Worm (Caenorhabditis elegans) whole organism, L4 larva: ENCODE measurements around the gene met-2.
A peak's percentile ranks its signal among the peaks of the same experiment; 100 is the strongest.

Experiments
- F26F4.8 ChIP-seq: fragments of 200-800 bp; sonication (Bioruptor generic); conservative IDR thresholded peaks from 2 replicates; pipeline ENCODE4 v1.3.6; 2022; ENCODE audit warnings: missing genetic modification characterization, missing compliant biosample characterization
- T26A8.4 ChIP-seq: fragments of 200-800 bp; sonication (Bioruptor generic); IDR thresholded peaks from 2 replicates; pipeline ENCODE4 v1.3.6; 2022; ENCODE audit warnings: missing genetic modification characterization, missing compliant biosample characterization
- Y48G9A.11 ChIP-seq: fragments of 200-800 bp; sonication (Bioruptor generic); IDR thresholded peaks from 2 replicates; pipeline ENCODE4 v1.3.6; 2022; ENCODE audit warnings: missing genetic modification reagents, missing genetic modification characterization, missing compliant biosample characterization
- Y5F2A.4 ChIP-seq: fragments of 200-800 bp; sonication (Bioruptor generic); optimal IDR thresholded peaks from 2 replicates; lab custom pipeline; 2018; ENCODE audit warnings: mild to moderate bottlenecking, missing genetic modification characterization, missing compliant biosample characterization
- ZK546.5 ChIP-seq, 2 experiments: sonication (generic microtip); optimal IDR thresholded peaks; 2 replicates each; lab custom pipeline; 2017; ENCODE audit warnings: missing biosample characterization in 2 of 2, missing genetic modification characterization in 2 of 2
- arid-1 ChIP-seq: fragments of 200-800 bp; sonication (Bioruptor generic); conservative IDR thresholded peaks from 2 replicates; pipeline ENCODE4 v1.3.6; 2022; ENCODE audit warnings: missing genetic modification reagents, missing genetic modification characterization, missing compliant biosample characterization
- attf-4 ChIP-seq: sonication (generic microtip); optimal IDR thresholded peaks from 3 replicates; lab custom pipeline; 2017; ENCODE audit warnings: missing biosample characterization, missing genetic modification characterization
- ceh-20 ChIP-seq: fragments of 200-800 bp; sonication (Bioruptor generic); IDR thresholded peaks from 2 replicates; pipeline ENCODE4 v1.3.6; 2022; ENCODE audit warnings: missing genetic modification reagents, missing genetic modification characterization, missing compliant biosample characterization
- ceh-28 ChIP-seq: fragments of 150-350 bp; optimal IDR thresholded peaks from 2 replicates; lab custom pipeline; 2014; ENCODE audit warnings: missing biosample characterization, missing genetic modification reagents, missing genetic modification characterization
- ceh-32 ChIP-seq: sonication (generic microtip); optimal IDR thresholded peaks from 2 replicates; lab custom pipeline; 2016; ENCODE audit warnings: mild to moderate bottlenecking, missing genetic modification characterization, missing compliant biosample characterization; ENCODE audit not compliant: poor library complexity
- ceh-82 ChIP-seq: sonication (generic microtip); optimal IDR thresholded peaks from 2 replicates; lab custom pipeline; 2017; ENCODE audit warnings: missing biosample characterization, missing genetic modification characterization
- ces-1 ChIP-seq: fragments of 150-350 bp; sonication (generic microtip); optimal IDR thresholded peaks from 4 replicates; lab custom pipeline; 2014; ENCODE audit warnings: missing biosample characterization, missing genetic modification reagents, missing genetic modification characterization
- ctbp-1 ChIP-seq: fragments of 200-800 bp; sonication (Bioruptor generic); IDR thresholded peaks from 2 replicates; pipeline ENCODE4 v1.3.6; 2022; ENCODE audit warnings: missing genetic modification reagents, missing genetic modification characterization, missing compliant biosample characterization
- daf-16 ChIP-seq, 3 experiments: sonication (generic microtip); optimal IDR thresholded peaks; 2 replicates each; lab custom pipeline; 2016 to 2017; ENCODE audit warnings: missing genetic modification characterization in 3 of 3, missing genetic modification reagents in 3 of 3, mild to moderate bottlenecking in 2 of 3, missing compliant biosample characterization in 2 of 3, missing biosample characterization in 1 of 3, moderate library complexity in 1 of 3
- daf-19 ChIP-seq: fragments of 200-800 bp; sonication (Bioruptor generic); conservative IDR thresholded peaks from 2 replicates; pipeline ENCODE4 v1.3.6; 2022; ENCODE audit warnings: missing genetic modification characterization, missing compliant biosample characterization
- dmd-6 ChIP-seq: fragments of 200-800 bp; sonication (Bioruptor generic); IDR thresholded peaks from 2 replicates; pipeline ENCODE4 v1.3.6; 2022; ENCODE audit warnings: missing genetic modification reagents, missing genetic modification characterization, missing compliant biosample characterization
- dmd-8 ChIP-seq: fragments of 200-800 bp; sonication (Bioruptor generic); IDR thresholded peaks from 2 replicates; pipeline ENCODE4 v1.3.6; 2022; ENCODE audit warnings: missing genetic modification characterization, missing compliant biosample characterization
- duxl-1 ChIP-seq: sonication (generic microtip); optimal IDR thresholded peaks from 2 replicates; lab custom pipeline; 2016; ENCODE audit warnings: mild to moderate bottlenecking, missing genetic modification characterization, moderate library complexity, missing compliant biosample characterization; ENCODE audit not compliant: poor library complexity
- dve-1 ChIP-seq: sonication (generic microtip); optimal IDR thresholded peaks from 2 replicates; lab custom pipeline; 2017; ENCODE audit warnings: antibody characterized with exemption, mild to moderate bottlenecking, missing genetic modification characterization, missing compliant biosample characterization; ENCODE audit not compliant: insufficient read depth
- egl-27 ChIP-seq: sonication (generic microtip); optimal IDR thresholded peaks from 3 replicates; lab custom pipeline; 2017; ENCODE audit warnings: missing biosample characterization, missing genetic modification reagents, missing genetic modification characterization
- fkh-10 ChIP-seq: fragments of 150-350 bp; optimal IDR thresholded peaks from 2 replicates; lab custom pipeline; 2014; ENCODE audit warnings: missing biosample characterization, missing genetic modification reagents, missing genetic modification characterization
- fos-1 ChIP-seq: fragments of 150-350 bp; optimal IDR thresholded peaks from 2 replicates; lab custom pipeline; 2014; ENCODE audit warnings: missing biosample characterization, missing genetic modification characterization
- gei-8 ChIP-seq: fragments of 200-800 bp; sonication (Bioruptor generic); optimal IDR thresholded peaks from 2 replicates; lab custom pipeline; 2018; ENCODE audit warnings: mild to moderate bottlenecking, missing genetic modification characterization, missing compliant biosample characterization
- hlh-11 ChIP-seq: fragments of 200-800 bp; sonication (Bioruptor generic); optimal IDR thresholded peaks from 2 replicates; lab custom pipeline; 2018; ENCODE audit warnings: mild to moderate bottlenecking, missing genetic modification characterization, missing compliant biosample characterization
- hmg-1.1 ChIP-seq: fragments of 200-800 bp; sonication (Bioruptor generic); IDR thresholded peaks from 2 replicates; pipeline ENCODE4 v1.3.6; 2022; ENCODE audit warnings: missing genetic modification reagents, missing genetic modification characterization, missing compliant biosample characterization
- lim-7 ChIP-seq: fragments of 200-800 bp; sonication (Bioruptor generic); IDR thresholded peaks from 2 replicates; pipeline ENCODE4 v1.3.6; 2022; ENCODE audit warnings: missing genetic modification characterization, missing compliant biosample characterization
- lin-13 ChIP-seq: fragments of 150-350 bp; optimal IDR thresholded peaks from 2 replicates; lab custom pipeline; 2014; ENCODE audit warnings: missing biosample characterization, missing genetic modification reagents, missing genetic modification characterization
- lin-38 ChIP-seq: fragments of 200-800 bp; sonication (Bioruptor generic); IDR thresholded peaks from 2 replicates; pipeline ENCODE4 v1.3.6; 2022; ENCODE audit warnings: missing genetic modification reagents, missing genetic modification characterization, missing compliant biosample characterization
- lsy-2 ChIP-seq, 2 experiments: fragments of 150-350 bp in 1 of 2; sonication (generic microtip) in 1 of 2; optimal IDR thresholded peaks; 2 replicates each; lab custom pipeline; 2014 to 2017; ENCODE audit warnings: missing biosample characterization in 2 of 2, missing genetic modification characterization in 2 of 2
- madf-5 ChIP-seq, 2 experiments: fragments of 200-800 bp; sonication (Bioruptor generic); IDR thresholded peaks; 2 replicates each; pipeline ENCODE4 v1.3.6; 2022; ENCODE audit warnings: missing compliant biosample characterization in 2 of 2, missing genetic modification characterization in 2 of 2
- madf-9 ChIP-seq: fragments of 200-800 bp; sonication (Bioruptor generic); conservative IDR thresholded peaks from 2 replicates; pipeline ENCODE4 v1.3.6; 2022; ENCODE audit warnings: missing genetic modification reagents, missing genetic modification characterization, missing compliant biosample characterization
- mdt-29 ChIP-seq: fragments of 200-800 bp; sonication (Bioruptor generic); IDR thresholded peaks from 2 replicates; pipeline ENCODE4 v1.3.6; 2022; ENCODE audit warnings: missing genetic modification reagents, missing genetic modification characterization, missing compliant biosample characterization
- mep-1 ChIP-seq: fragments of 150-350 bp; sonication (generic microtip); optimal IDR thresholded peaks from 3 replicates; lab custom pipeline; 2014; ENCODE audit warnings: missing biosample characterization, missing genetic modification characterization
- mes-2 ChIP-seq: sonication (generic microtip); optimal IDR thresholded peaks from 2 replicates; lab custom pipeline; 2016; ENCODE audit warnings: missing genotype, mild to moderate bottlenecking, missing genetic modification characterization, missing compliant biosample characterization; ENCODE audit not compliant: poor library complexity, severe bottlenecking
- nhr-237 ChIP-seq: sonication (generic microtip); optimal IDR thresholded peaks from 2 replicates; lab custom pipeline; 2017; ENCODE audit warnings: missing biosample characterization, missing genetic modification characterization
- nhr-25 ChIP-seq: sonication (generic microtip); optimal IDR thresholded peaks from 2 replicates; lab custom pipeline; 2017; ENCODE audit warnings: missing genetic modification characterization, mild to moderate bottlenecking, missing compliant biosample characterization, antibody characterized with exemption, moderate library complexity, borderline replicate concordance; ENCODE audit not compliant: insufficient read depth
- nhr-28 ChIP-seq: fragments of 150-350 bp; optimal IDR thresholded peaks from 2 replicates; lab custom pipeline; 2014; ENCODE audit warnings: missing biosample characterization, missing genetic modification characterization
- nhr-6 ChIP-seq: fragments of 150-350 bp; optimal IDR thresholded peaks from 2 replicates; lab custom pipeline; 2014; ENCODE audit warnings: missing biosample characterization, missing genetic modification characterization
- nhr-76 ChIP-seq: fragments of 150-350 bp; optimal IDR thresholded peaks from 2 replicates; lab custom pipeline; 2014; ENCODE audit warnings: missing biosample characterization, missing genetic modification characterization
- nhr-77 ChIP-seq: fragments of 150-350 bp; optimal IDR thresholded peaks from 2 replicates; lab custom pipeline; 2014; ENCODE audit warnings: missing biosample characterization, missing genetic modification characterization
- sdz-12 ChIP-seq: fragments of 200-800 bp; sonication (Bioruptor generic); optimal IDR thresholded peaks from 2 replicates; lab custom pipeline; 2018; ENCODE audit warnings: mild to moderate bottlenecking, missing genetic modification characterization, missing compliant biosample characterization
- snpc-1.2 ChIP-seq: fragments of 200-800 bp; sonication (Bioruptor generic); IDR thresholded peaks from 2 replicates; pipeline ENCODE4 v1.3.6; 2022; ENCODE audit warnings: missing genetic modification reagents, missing genetic modification characterization, missing compliant biosample characterization

met-2 gene

DNA sequence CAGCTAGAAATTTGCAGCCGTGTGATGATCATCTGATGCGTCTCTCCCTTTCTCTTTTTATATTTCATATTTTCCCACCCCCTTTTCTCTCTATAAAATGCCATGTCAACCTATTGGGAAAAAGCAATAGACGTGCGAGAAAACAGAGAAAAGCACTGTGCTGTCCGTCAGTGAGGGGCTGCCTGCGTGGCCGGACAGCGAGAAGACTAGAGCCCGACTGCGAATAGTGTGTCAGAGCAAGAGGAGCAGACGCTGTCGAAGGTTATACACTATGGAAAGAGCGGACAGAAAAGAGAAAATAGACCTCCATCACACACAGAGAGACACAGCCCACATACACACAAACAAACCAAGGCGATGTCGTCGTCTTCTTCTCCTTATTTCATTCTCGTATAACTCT, 50.0 kb downstream of the met-2 start (continued):
- TF ChIP-seq madf-9 (no peak), ceh-20 (0 out of 2 replicates have a peak, but pooled peaks have one; percentile 9), attf-4 (no peak), daf-16 (GFP tag; optimal IDR thresholded peaks at IDR 0.05; lab: Kevin White, UChicago) (peak in 1 of 2 experiments; percentile 66), daf-16 (tag; optimal IDR thresholded peaks at IDR 0.05; lab: Kevin White, UChicago) (peak; percentile 90), lim-7 (GFP tag; lab: Robert Waterston, UW) (peak; percentile 49; the same call in 1 of the 2 replicates), dmd-6 (GFP tag; lab: Robert Waterston, UW) (peak; percentile 68), T26A8.4 (peak; percentile 64), hmg-1.1 (GFP tag; lab: Robert Waterston, UW) (peak; percentile 71; the same call in 1 of the 2 replicates)

DNA sequence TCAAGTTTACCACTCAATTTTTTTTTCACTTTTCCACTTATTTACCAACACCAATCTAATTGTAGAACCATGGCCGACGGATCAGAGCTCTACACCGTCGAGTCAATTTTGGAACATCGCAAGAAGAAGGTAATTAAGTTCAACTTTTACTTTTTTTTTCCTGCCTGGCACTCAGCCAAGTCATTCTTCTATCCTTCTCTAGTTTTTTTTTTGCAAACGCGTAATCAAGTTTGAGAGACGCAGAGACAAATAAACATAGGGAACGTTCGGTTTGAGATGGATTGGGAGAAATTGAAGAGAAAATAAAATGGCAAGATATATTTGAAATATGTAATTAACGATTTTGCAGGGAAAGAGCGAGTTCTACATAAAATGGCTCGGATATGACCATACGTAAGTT, 51.2 kb downstream of the met-2 start, which contains the start of gene cec-1:
Gene cec-1 (plus strand): TSS at position 63 of the 400 bp plus-strand sequence.
- peak; percentile 10 for TF ChIP-seq mep-1 (tag; lab: Kevin White, UChicago)
- TF ChIP-seq dmd-8 (GFP tag; lab: Robert Waterston, UW) = no peak
- TF ChIP-seq dve-1 = peak; percentile 44
- TF ChIP-seq daf-19 (GFP tag; lab: Robert Waterston, UW) = no peak
- peak; percentile 30 for TF ChIP-seq nhr-28
- TF ChIP-seq hlh-11 (tag; lab: Kevin White, UChicago) = peak; percentile 8
- TF ChIP-seq ces-1 (GFP tag; lab: Kevin White, UChicago) = peak; percentile 57
- peak; percentile 12 for TF ChIP-seq mes-2 (tag; lab: Kevin White, UChicago)
- peak in 1 of 2 experiments; percentile 52 for TF ChIP-seq lsy-2 (tag; optimal IDR thresholded peaks at IDR 0.05; lab: Kevin White, UChicago)

DNA sequence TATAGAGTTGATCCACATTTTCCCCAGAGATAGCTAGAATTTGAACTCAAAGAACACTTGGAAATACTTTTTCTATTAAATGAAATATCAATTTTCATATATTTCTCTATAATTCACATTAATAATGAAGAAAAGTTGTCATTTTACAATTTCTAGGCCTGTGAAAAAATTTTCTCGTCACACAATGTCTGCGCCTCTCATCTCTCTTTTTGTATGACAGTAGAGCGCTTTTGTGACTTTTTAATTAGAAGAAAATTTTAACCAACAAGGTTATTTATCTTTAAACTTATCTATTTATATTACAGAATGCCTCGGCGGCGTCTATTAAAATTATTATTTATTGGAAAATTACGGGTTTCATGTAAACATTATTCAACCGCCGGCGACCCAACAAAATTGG, 53.9 kb downstream of the met-2 start, which contains the start of gene ZK1236.1:
Gene ZK1236.1 (plus strand): TSS at position 263 of the 400 bp plus-strand sequence.
- TF ChIP-seq madf-5 (GFP tag; IDR thresholded peaks at IDR 0.05; lab: Robert Waterston, UW) (no peak), arid-1 (no peak), lsy-2 (tag; optimal IDR thresholded peaks at IDR 0.05; lab: Kevin White, UChicago) (peak in 1 of 2 experiments; percentile 35), Y5F2A.4 (GFP tag; lab: Kevin White, UChicago) (no peak), ctbp-1 (no peak), daf-16 (GFP tag; optimal IDR thresholded peaks at IDR 0.05; lab: Kevin White, UChicago) (no peak), daf-16 (tag; optimal IDR thresholded peaks at IDR 0.05; lab: Kevin White, UChicago) (peak; percentile 24), lin-38 (peak; percentile 67), Y48G9A.11 (GFP tag; lab: Robert Waterston, UW) (peak; percentile 59; the same call in 1 of the 2 replicates), mes-2 (tag; lab: Kevin White, UChicago) (peak; percentile 19), ZK546.5 (tag; optimal IDR thresholded peaks at IDR 0.05; lab: Kevin White, UChicago) (no peak)

DNA sequence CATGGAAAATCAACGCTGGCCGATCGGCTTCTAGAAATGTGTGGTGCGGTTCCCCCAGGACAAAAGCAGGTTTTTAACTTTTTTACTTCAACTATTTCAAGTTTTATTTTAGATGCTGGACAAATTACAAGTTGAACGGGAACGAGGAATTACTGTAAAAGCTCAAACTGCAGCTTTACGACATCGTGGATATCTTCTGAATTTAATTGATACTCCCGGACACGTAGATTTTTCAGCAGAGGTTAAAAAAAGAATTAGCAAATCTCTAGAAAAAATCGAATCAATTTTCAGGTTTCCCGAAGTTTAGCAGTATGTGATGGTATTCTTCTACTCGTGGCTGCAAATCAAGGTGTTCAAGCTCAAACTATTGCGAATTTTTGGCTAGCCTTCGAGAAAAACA, 54.4 kb downstream of the met-2 start:
- TF ChIP-seq ceh-28 (tag; lab: Kevin White, UChicago) (no peak), sdz-12 (GFP tag; lab: Kevin White, UChicago) (no peak), duxl-1 (no peak), mdt-29 (no peak), nhr-25 (tag; lab: Kevin White, UChicago) (no peak), nhr-6 (tag; lab: Kevin White, UChicago) (no peak), fkh-10 (GFP tag; lab: Kevin White, UChicago) (no peak), lin-13 (no peak), attf-4 (no peak), ceh-32 (tag; lab: Kevin White, UChicago) (no peak), nhr-237 (tag; lab: Kevin White, UChicago) (no peak), gei-8 (GFP tag; lab: Kevin White, UChicago) (no peak), snpc-1.2 (GFP tag; lab: Robert Waterston, UW) (no peak), nhr-77 (no peak), nhr-76 (no peak), fos-1 (tag; lab: Kevin White, UChicago) (no peak), mes-2 (tag; lab: Kevin White, UChicago) (no peak), egl-27 (tag; lab: Kevin White, UChicago) (no peak), ceh-82 (tag; lab: Kevin White, UChicago) (no peak), F26F4.8 (no peak)
